Fruit fly (Drosophila melanogaster): ENCODE results near the gene CG5567.

The CG5567 gene

DNA sequence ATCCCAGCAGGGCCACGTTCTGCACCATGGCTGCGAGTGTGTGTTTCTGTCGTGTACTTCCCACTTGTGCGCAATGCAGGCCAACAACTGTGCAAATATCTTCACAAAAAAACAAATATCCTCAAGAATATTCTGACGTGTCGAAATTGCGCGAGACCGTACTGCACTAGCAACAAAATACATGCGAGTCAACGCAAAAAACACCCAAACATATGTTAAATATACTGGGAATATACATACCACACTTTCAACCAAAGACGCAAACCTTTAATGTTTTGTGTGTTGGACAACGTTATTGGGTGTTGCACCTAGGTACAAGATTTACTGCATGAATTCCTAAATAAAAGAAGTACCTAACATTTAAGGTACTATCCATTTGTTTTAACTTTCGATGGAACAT is 41.2 kb downstream of the CG5567 start, which contains the start of gene NUCB1 (continued):
- TF ChIP-seq psq (GFP tag; optimal IDR thresholded peaks at IDR 0.05) (no peak), CG6689 (GFP tag; IDR thresholded peaks at IDR 0.05) (no peak), sens-2 (GFP tag; IDR thresholded peaks at IDR 0.05) (no peak), Mrtf (GFP tag; IDR thresholded peaks at IDR 0.05) (no peak), CG12942 (GFP tag; optimal IDR thresholded peaks at IDR 0.05) (no peak), CG42726 (GFP tag; IDR thresholded peaks at IDR 0.05; ENCODE audit: partially characterized antibody) (no peak), ind (GFP tag; optimal IDR thresholded peaks at IDR 0.05) (peak; percentile 40), CG1602 (GFP tag; optimal IDR thresholded peaks at IDR 0.05) (peak; percentile 20), CG17186 (GFP tag; optimal IDR thresholded peaks at IDR 0.05) (peak; percentile 79), ap (GFP tag; IDR thresholded peaks at IDR 0.05) (no peak), CG17612 (GFP tag; IDR thresholded peaks at IDR 0.05) (no peak), CG34422 (GFP tag; IDR thresholded peaks at IDR 0.05) (no peak), CG9609 (GFP tag; optimal IDR thresholded peaks at IDR 0.05) (peak; percentile 33), Dip3 (GFP tag; optimal IDR thresholded peaks at IDR 0.05) (peak; percentile 43), CoRest (tag; optimal IDR thresholded peaks at IDR 0.05) (peak; percentile 47), CG18764 (GFP tag; optimal IDR thresholded peaks at IDR 0.05) (no peak), Sin3A (optimal IDR thresholded peaks at IDR 0.05) (peak; percentile 11), maf-S (GFP tag; optimal IDR thresholded peaks at IDR 0.05) (no peak), zfh2 (GFP tag; optimal IDR thresholded peaks at IDR 0.05) (peak; percentile 49), CG13775 (GFP tag; optimal IDR thresholded peaks at IDR 0.05) (no peak), D19A (tag; optimal IDR thresholded peaks at IDR 0.05) (no peak), CG6765 (GFP tag; optimal IDR thresholded peaks at IDR 0.05) (peak; percentile 16), CG13296 (GFP tag; optimal IDR thresholded peaks at IDR 0.05) (no peak), phol (tag; optimal IDR thresholded peaks at IDR 0.05) (peak; percentile 48), CG14667 (GFP tag; IDR thresholded peaks at IDR 0.05) (no peak), lola (GFP tag; optimal IDR thresholded peaks at IDR 0.05) (peak in 1 of 3 experiments; percentile 16), Ravus (GFP tag; IDR thresholded peaks at IDR 0.05) (no peak), CG3281 (GFP tag; optimal IDR thresholded peaks at IDR 0.05) (peak; percentile 39), chn (GFP tag; optimal IDR thresholded peaks at IDR 0.05) (peak; percentile 3), CG31388 (GFP tag; optimal IDR thresholded peaks at IDR 0.05) (no peak), CG11093 (GFP tag; IDR thresholded peaks at IDR 0.05) (no peak), CG1603 (tag; optimal IDR thresholded peaks at IDR 0.05) (peak; percentile 87), croc (GFP tag; conservative IDR thresholded peaks at IDR 0.05) (no peak), CG14710 (tag; optimal IDR thresholded peaks at IDR 0.05) (peak; percentile 60), Lim3 (GFP tag; IDR thresholded peaks at IDR 0.05) (no peak), CG4424 (GFP tag; optimal IDR thresholded peaks at IDR 0.05) (peak; percentile 33), Atf-2 (GFP tag; optimal IDR thresholded peaks at IDR 0.05) (peak; percentile 12), HLH3B (GFP tag; IDR thresholded peaks at IDR 0.05) (no peak), tio (GFP tag; optimal IDR thresholded peaks at IDR 0.05) (no peak), CG14965 (GFP tag; optimal IDR thresholded peaks at IDR 0.05; ENCODE audit: borderline replicate concordance) (no peak), Oaz (GFP tag; IDR thresholded peaks at IDR 0.05) (no peak), CG9215 (GFP tag; IDR thresholded peaks at IDR 0.05) (no peak), ab (GFP tag; optimal IDR thresholded peaks at IDR 0.05) (no peak), CG3407 (GFP tag; optimal IDR thresholded peaks at IDR 0.05) (no peak), CG10654 (GFP tag; optimal IDR thresholded peaks at IDR 0.05) (peak; percentile 15), bsh (GFP tag; optimal IDR thresholded peaks at IDR 0.05) (peak in 1 of 2 experiments; percentile 32), ATbp (GFP tag; optimal IDR thresholded peaks at IDR 0.05) (no peak), Dip2 (GFP tag; IDR thresholded peaks at IDR 0.05) (no peak), CG12219 (GFP tag; optimal IDR thresholded peaks at IDR 0.05) (no peak), grn (GFP tag; optimal IDR thresholded peaks at IDR 0.05) (no peak), eve (GFP tag; optimal IDR thresholded peaks at IDR 0.05) (no peak), E2f1 (GFP tag; IDR thresholded peaks at IDR 0.05) (no peak), CTCF (GFP tag; optimal IDR thresholded peaks at IDR 0.05) (no peak), CG16779 (GFP tag; IDR thresholded peaks at IDR 0.05) (0 out of 2 replicates have a peak, but pooled peaks have one; percentile 22)
